Fruit fly (Drosophila melanogaster): Measurements from ENCODE around the gene Spec2.

DNA sequence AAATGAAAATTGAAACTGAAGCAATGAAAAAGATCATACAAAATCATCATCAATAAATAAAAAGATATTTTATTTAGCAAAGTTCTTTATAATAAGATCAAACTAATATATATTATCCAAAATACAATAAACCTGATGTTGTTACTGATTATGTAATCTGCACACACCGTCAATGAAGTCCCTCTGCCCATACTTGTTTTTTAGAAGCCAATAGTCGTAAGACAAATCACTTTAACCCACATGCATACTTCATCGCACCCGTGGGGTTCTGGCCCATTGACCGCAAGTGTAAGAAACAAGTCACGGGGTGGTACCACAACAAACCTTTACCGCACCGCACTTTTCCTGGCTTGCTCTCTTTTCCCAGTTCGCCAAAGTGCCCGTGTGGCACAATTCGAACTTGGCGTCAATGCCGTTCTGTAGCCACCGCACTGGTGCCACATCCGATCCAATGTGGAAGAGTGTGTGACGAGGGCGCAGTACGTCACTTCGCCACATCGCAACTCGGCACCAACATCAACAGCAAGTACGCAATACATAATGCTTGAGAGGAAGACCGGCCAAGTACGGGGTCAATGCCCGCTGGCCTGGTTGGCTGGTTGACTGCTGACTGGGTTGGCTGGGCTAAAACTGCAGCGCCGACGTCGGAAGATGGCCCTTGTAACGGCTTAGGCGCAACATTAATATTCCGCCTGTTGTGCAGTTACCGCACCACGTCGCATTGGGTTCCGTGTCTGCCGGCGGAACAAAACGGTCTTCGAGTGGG is 50.8 kb downstream of the Spec2 start:
- TF ChIP-seq usp (GFP tag; optimal IDR thresholded peaks at IDR 0.05) (no peak), psq (optimal IDR thresholded peaks at IDR 0.05) (no peak), pan (optimal IDR thresholded peaks at IDR 0.05) (no peak)
